Fruit fly (Drosophila melanogaster): ENCODE measurements around the gene dpr4.

DNA sequence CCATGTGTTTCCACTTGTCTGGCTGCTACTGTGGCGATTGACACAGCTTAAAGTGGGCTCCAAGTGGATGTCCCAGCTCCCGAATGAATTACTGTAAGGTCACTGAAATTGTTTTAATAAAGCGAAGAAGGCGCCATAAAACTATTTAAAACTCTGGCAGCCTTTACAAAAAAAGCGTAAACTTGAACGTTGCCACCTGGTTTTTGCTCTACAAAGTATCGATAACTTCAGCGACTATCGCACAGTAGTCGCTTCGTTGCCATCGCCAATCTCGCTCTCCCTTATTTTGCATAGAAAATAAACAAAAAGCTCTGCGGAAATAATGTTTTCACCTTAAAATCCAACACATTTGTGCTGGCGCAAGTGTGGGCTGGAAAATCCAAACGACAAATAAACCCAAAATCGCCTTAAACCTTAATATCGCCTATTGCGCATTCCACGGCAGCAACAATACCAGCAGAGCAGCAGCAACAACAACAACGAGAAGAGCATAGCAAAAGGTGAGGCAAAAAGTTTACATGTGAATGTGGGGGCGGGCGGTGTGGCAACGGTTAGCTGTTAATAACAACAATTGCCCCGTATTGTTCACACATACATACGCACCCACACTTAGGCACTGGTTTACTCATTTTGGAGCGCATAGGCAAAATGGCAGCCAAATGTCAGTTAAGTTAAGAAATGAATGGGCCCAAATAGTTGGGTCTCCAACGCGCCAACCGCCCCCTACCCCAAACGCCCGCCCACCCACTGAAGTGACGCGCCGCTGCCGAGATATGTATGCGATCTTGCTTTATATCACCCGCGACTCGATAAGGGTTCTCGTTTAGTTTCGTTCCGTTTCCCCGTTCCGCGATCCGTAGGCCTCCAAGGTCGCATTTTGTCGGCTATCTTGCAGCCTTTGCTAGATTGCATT lies 38.8 kb upstream of the dpr4 start, which contains the start of gene wkd:
- TF ChIP-seq svp (GFP tag) (no peak), Sox15 (GFP tag; optimal IDR thresholded peaks at IDR 0.05) (no peak), Blimp-1 (GFP tag; optimal IDR thresholded peaks at IDR 0.05) (no peak), CG3032 (tag; optimal IDR thresholded peaks at IDR 0.05) (no peak), CG8119 (GFP tag; IDR thresholded peaks at IDR 0.05) (no peak), CG10631 (GFP tag; optimal IDR thresholded peaks at IDR 0.05) (no peak), Eip93F (GFP tag; optimal IDR thresholded peaks at IDR 0.05) (no peak), Hr39 (GFP tag; optimal IDR thresholded peaks at IDR 0.05) (no peak), Met (GFP tag; optimal IDR thresholded peaks at IDR 0.05) (no peak), Ets21C (GFP tag; optimal IDR thresholded peaks at IDR 0.05) (no peak), CG6854 (GFP tag; optimal IDR thresholded peaks at IDR 0.05) (no peak)

All from whole organism, prepupa.